Worm (Caenorhabditis elegans): Measurements from ENCODE around the gene tftc-3.
A peak's percentile ranks its signal among the peaks of the same experiment; 100 is the strongest.

Gene tftc-3

ce11 chrV:10174632-10175075 lies 35.5 kb downstream of the tftc-3 start:
- TF ChIP-seq elt-3 (tag; optimal IDR thresholded peaks at IDR 0.05) (no peak), mdl-1 (tag; optimal IDR thresholded peaks at IDR 0.05) (peak; percentile 10), aly-2 (tag; optimal IDR thresholded peaks at IDR 0.05) (no peak), tbx-2 (tag; optimal IDR thresholded peaks at IDR 0.05) (peak; percentile 72), snpc-4 (tag; optimal IDR thresholded peaks at IDR 0.05) (peak; percentile 35), zag-1 (tag; optimal IDR thresholded peaks at IDR 0.05) (peak; percentile 69), nhr-11 (tag; optimal IDR thresholded peaks at IDR 0.05) (peak; percentile 79), hmg-11 (tag; optimal IDR thresholded peaks at IDR 0.05) (peak; percentile 91), egl-5 (tag; optimal IDR thresholded peaks at IDR 0.05) (peak; percentile 36), R02D3.7 (tag; optimal IDR thresholded peaks at IDR 0.05) (no peak), pha-4 (tag; optimal IDR thresholded peaks at IDR 0.05) (no peak), ceh-28 (tag; optimal IDR thresholded peaks at IDR 0.05) (peak; percentile 88), lin-39 (tag; optimal IDR thresholded peaks at IDR 0.05) (peak; percentile 85), nfya-1 (tag; optimal IDR thresholded peaks at IDR 0.05; ENCODE audit: insufficient read depth) (peak; percentile 98), lin-15B (tag; optimal IDR thresholded peaks at IDR 0.05) (peak; percentile 47), fkh-10 (GFP tag; optimal IDR thresholded peaks at IDR 0.05) (peak; percentile 95), lsy-12 (tag; optimal IDR thresholded peaks at IDR 0.05) (peak; percentile 57), skn-1 (tag; optimal IDR thresholded peaks at IDR 0.05) (no peak), elt-1 (tag; optimal IDR thresholded peaks at IDR 0.05) (peak; percentile 55), unc-62 (GFP tag; optimal IDR thresholded peaks at IDR 0.05) (peak; percentile 66), sea-2 (GFP tag; optimal IDR thresholded peaks at IDR 0.05) (peak; percentile 60)

- TF ChIP-seq eor-1 (tag; optimal IDR thresholded peaks at IDR 0.05) (no peak), nhr-43 (tag; optimal IDR thresholded peaks at IDR 0.05; ENCODE audit: poor library complexity, severe bottlenecking) (no peak), fos-1 (tag; optimal IDR thresholded peaks at IDR 0.05) (no peak), fkh-10 (GFP tag; optimal IDR thresholded peaks at IDR 0.05) (no peak), aly-2 (tag; optimal IDR thresholded peaks at IDR 0.05) (no peak), elt-2 (tag; optimal IDR thresholded peaks at IDR 0.05) (no peak), mml-1 (tag; optimal IDR thresholded peaks at IDR 0.05) (no peak), pha-4 (tag; optimal IDR thresholded peaks at IDR 0.05) (no peak), ceh-9 (tag; optimal IDR thresholded peaks at IDR 0.05) (no peak), skn-1 (tag; optimal IDR thresholded peaks at IDR 0.05) (no peak), nfya-1 (tag; optimal IDR thresholded peaks at IDR 0.05; ENCODE audit: insufficient read depth) (no peak)
Observed at ce11 chrV:10173653-10174052, 36.5 kb downstream of the tftc-3 start, which contains the start of gene egl-3. Gene egl-3 (minus strand): TSS chrV:10173753.

- TF ChIP-seq ztf-4 (tag; optimal IDR thresholded peaks at IDR 0.05): no peak
Observed at ce11 chrV:10168870-10169269, 41.3 kb downstream of the tftc-3 start.

ce11 chrV:10166368-10166767 lies 43.8 kb downstream of the tftc-3 start, which contains the start of gene C51E3.6:
Gene C51E3.6 (minus strand): TSS chrV:10166468.
- no peak for TF ChIP-seq lin-15B (tag; optimal IDR thresholded peaks at IDR 0.05)
- no peak for TF ChIP-seq nhr-12 (tag; optimal IDR thresholded peaks at IDR 0.05)
- TF ChIP-seq tbx-2 (tag; optimal IDR thresholded peaks at IDR 0.05): no peak
- TF ChIP-seq nhr-77 (tag; optimal IDR thresholded peaks at IDR 0.05): no peak
- TF ChIP-seq eor-1 (tag; optimal IDR thresholded peaks at IDR 0.05): no peak
- TF ChIP-seq ceh-82 (tag; optimal IDR thresholded peaks at IDR 0.05): no peak
- no peak for TF ChIP-seq egl-27 (tag; optimal IDR thresholded peaks at IDR 0.05)
- no peak for TF ChIP-seq elt-3 (tag; optimal IDR thresholded peaks at IDR 0.05)
- TF ChIP-seq R02D3.7 (tag; optimal IDR thresholded peaks at IDR 0.05): no peak
- no peak for TF ChIP-seq snpc-4 (tag; optimal IDR thresholded peaks at IDR 0.05)
- TF ChIP-seq ZK546.5 (tag; optimal IDR thresholded peaks at IDR 0.05): no peak
- TF ChIP-seq nhr-25 (tag; optimal IDR thresholded peaks at IDR 0.05): no peak
- no peak for TF ChIP-seq ztf-4 (tag; optimal IDR thresholded peaks at IDR 0.05)
- TF ChIP-seq fkh-2 (tag; optimal IDR thresholded peaks at IDR 0.05): no peak
- no peak for TF ChIP-seq nhr-23 (tag; optimal IDR thresholded peaks at IDR 0.05)
- TF ChIP-seq nhr-237 (tag; optimal IDR thresholded peaks at IDR 0.05): no peak
- no peak for TF ChIP-seq nhr-28 (tag; optimal IDR thresholded peaks at IDR 0.05)
